Worm (Caenorhabditis elegans) whole organism, L1 larva: ENCODE data around the gene gpd-1.

Experiments used
- C04F5.9 ChIP-seq: sonication (generic microtip); optimal IDR thresholded peaks from 2 replicates; lab custom pipeline; 2016; ENCODE audit warnings: missing genetic modification characterization, missing compliant biosample characterization
- C16A3.4 ChIP-seq: fragments of 150-350 bp; optimal IDR thresholded peaks from 2 replicates; lab custom pipeline; 2014; ENCODE audit warnings: missing biosample characterization, missing genetic modification characterization
- C34B4.2 ChIP-seq: sonication (generic microtip); optimal IDR thresholded peaks from 2 replicates; lab custom pipeline; 2017; ENCODE audit warnings: mild to moderate bottlenecking, missing genetic modification characterization, missing compliant biosample characterization
- F16B12.6 ChIP-seq: fragments of 150-350 bp; optimal IDR thresholded peaks from 2 replicates; lab custom pipeline; 2014; ENCODE audit warnings: missing biosample characterization, missing genetic modification characterization
- Y116A8C.19 ChIP-seq: sonication (generic microtip); optimal IDR thresholded peaks from 2 replicates; lab custom pipeline; 2016; ENCODE audit warnings: missing compliant biosample characterization, missing genetic modification characterization, borderline replicate concordance
- aha-1 ChIP-seq: fragments of 150-350 bp; optimal IDR thresholded peaks from 2 replicates; lab custom pipeline; 2014; ENCODE audit warnings: missing biosample characterization, missing genetic modification characterization
- alr-1 ChIP-seq: fragments of 200-800 bp; sonication (Bioruptor generic); optimal IDR thresholded peaks from 2 replicates; lab custom pipeline; 2018; ENCODE audit warnings: borderline replicate concordance, mild to moderate bottlenecking, missing genetic modification characterization, missing compliant biosample characterization
- ceh-8 ChIP-seq: fragments of 200-800 bp; sonication (Bioruptor generic); optimal IDR thresholded peaks from 2 replicates; lab custom pipeline; 2018; ENCODE audit warnings: mild to moderate bottlenecking, missing genetic modification characterization, moderate library complexity, missing compliant biosample characterization
- ceh-82 ChIP-seq, 3 experiments: fragments of 150-350 bp in 1 of 3; sonication (generic microtip) in 2 of 3; optimal IDR thresholded peaks; 2 replicates each; lab custom pipeline; 2014 to 2017; ENCODE audit warnings: missing biosample characterization in 3 of 3, missing genetic modification characterization in 3 of 3
- ceh-90 ChIP-seq: sonication (generic microtip); optimal IDR thresholded peaks from 2 replicates; lab custom pipeline; 2016; ENCODE audit warnings: missing genetic modification characterization, missing compliant biosample characterization
- ces-1 ChIP-seq: fragments of 150-350 bp; optimal IDR thresholded peaks from 2 replicates; lab custom pipeline; 2014; ENCODE audit warnings: missing biosample characterization, missing genetic modification reagents, missing genetic modification characterization
- dpl-1 ChIP-seq, 3 experiments: fragments of 150-350 bp in 2 of 3; sonication (generic microtip) in 1 of 3; optimal IDR thresholded peaks; 2 replicates each; lab custom pipeline; 2014 to 2017; ENCODE audit warnings: missing biosample characterization in 3 of 3, missing genetic modification characterization in 3 of 3, missing genetic modification reagents in 3 of 3
- efl-3 ChIP-seq: fragments of 200-800 bp; sonication (Bioruptor generic); optimal IDR thresholded peaks from 2 replicates; lab custom pipeline; 2018; ENCODE audit warnings: mild to moderate bottlenecking, missing genetic modification characterization, missing compliant biosample characterization
- egl-27 ChIP-seq, 2 experiments: fragments of 150-350 bp in 1 of 2; sonication (generic microtip); optimal IDR thresholded peaks; 3 replicates each; lab custom pipeline; 2017 to 2018; ENCODE audit warnings: missing biosample characterization in 2 of 2, missing genetic modification characterization in 2 of 2, missing genetic modification reagents in 2 of 2
- ets-5 ChIP-seq: fragments of 200-800 bp; sonication (Bioruptor generic); IDR thresholded peaks from 2 replicates; pipeline ENCODE4 v1.3.6; 2022; ENCODE audit warnings: missing genetic modification characterization, missing compliant biosample characterization
- fos-1 ChIP-seq: fragments of 150-350 bp; optimal IDR thresholded peaks from 2 replicates; lab custom pipeline; 2014; ENCODE audit warnings: missing biosample characterization, missing genetic modification characterization
- grh-1 ChIP-seq: fragments of 200-800 bp; sonication (Bioruptor generic); IDR thresholded peaks from 2 replicates; pipeline ENCODE4 v1.3.6; 2022; ENCODE audit warnings: missing genetic modification reagents, missing genetic modification characterization, missing compliant biosample characterization
- hlh-4 ChIP-seq: sonication (generic microtip); optimal IDR thresholded peaks from 2 replicates; lab custom pipeline; 2016; ENCODE audit warnings: mild to moderate bottlenecking, missing genetic modification characterization, missing compliant biosample characterization
- irx-1 ChIP-seq: sonication (generic microtip); optimal IDR thresholded peaks from 2 replicates; lab custom pipeline; 2016; ENCODE audit warnings: missing genetic modification characterization, missing compliant biosample characterization
- lin-13 ChIP-seq: fragments of 150-350 bp; optimal IDR thresholded peaks from 2 replicates; lab custom pipeline; 2014; ENCODE audit warnings: missing biosample characterization, missing genetic modification reagents, missing genetic modification characterization
- lin-14 ChIP-seq: fragments of 200-800 bp; sonication (Bioruptor generic); optimal IDR thresholded peaks from 2 replicates; lab custom pipeline; 2018; ENCODE audit warnings: mild to moderate bottlenecking, missing genetic modification characterization, moderate library complexity, missing compliant biosample characterization
- lin-15B ChIP-seq: fragments of 150-350 bp; sonication (generic microtip); optimal IDR thresholded peaks from 3 replicates; lab custom pipeline; 2014; ENCODE audit warnings: missing biosample characterization, missing genetic modification characterization
- lir-3 ChIP-seq: sonication (generic microtip); optimal IDR thresholded peaks from 2 replicates; lab custom pipeline; 2016; ENCODE audit warnings: mild to moderate bottlenecking, missing genetic modification characterization, moderate library complexity, missing compliant biosample characterization; ENCODE audit not compliant: poor library complexity
- lsy-2 ChIP-seq, 2 experiments: fragments of 150-350 bp; optimal IDR thresholded peaks; 2 replicates each; lab custom pipeline; 2014; ENCODE audit warnings: missing biosample characterization in 2 of 2, missing genetic modification characterization in 2 of 2
- mab-9 ChIP-seq: fragments of 200-800 bp; sonication (Bioruptor generic); IDR thresholded peaks from 2 replicates; pipeline ENCODE4 v1.3.6; 2022; ENCODE audit warnings: missing genetic modification reagents, missing genetic modification characterization, missing compliant biosample characterization
- mdl-1 ChIP-seq, 2 experiments: fragments of 150-350 bp; optimal IDR thresholded peaks; 2 replicates each; lab custom pipeline; 2014 to 2017; ENCODE audit warnings: missing biosample characterization in 2 of 2, missing genetic modification characterization in 2 of 2, inconsistent platforms in 1 of 2
- mef-2 ChIP-seq: fragments of 150-350 bp; optimal IDR thresholded peaks from 2 replicates; lab custom pipeline; 2014; ENCODE audit warnings: missing biosample characterization, missing genetic modification characterization
- mep-1 ChIP-seq: fragments of 150-350 bp; optimal IDR thresholded peaks from 2 replicates; lab custom pipeline; 2014; ENCODE audit warnings: missing biosample characterization, missing genetic modification characterization
- nhr-11 ChIP-seq: fragments of 150-350 bp; optimal IDR thresholded peaks from 2 replicates; lab custom pipeline; 2014; ENCODE audit warnings: missing biosample characterization, missing genetic modification characterization
- nhr-12 ChIP-seq: sonication (generic microtip); optimal IDR thresholded peaks from 2 replicates; lab custom pipeline; 2017; ENCODE audit warnings: missing biosample characterization, missing genetic modification characterization
- nhr-19 ChIP-seq: fragments of 200-800 bp; sonication (Bioruptor generic); conservative IDR thresholded peaks from 2 replicates; pipeline ENCODE4 v1.3.6; 2022; ENCODE audit warnings: missing genetic modification characterization, missing compliant biosample characterization
- nhr-20 ChIP-seq: sonication (generic microtip); optimal IDR thresholded peaks from 2 replicates; lab custom pipeline; 2016; ENCODE audit warnings: mild to moderate bottlenecking, missing genetic modification characterization, missing compliant biosample characterization
- nhr-28 ChIP-seq: fragments of 150-350 bp; optimal IDR thresholded peaks from 2 replicates; lab custom pipeline; 2014; ENCODE audit warnings: missing biosample characterization, missing genetic modification characterization
- nhr-47 ChIP-seq: sonication (generic microtip); optimal IDR thresholded peaks from 2 replicates; lab custom pipeline; 2016; ENCODE audit warnings: mild to moderate bottlenecking, missing genetic modification characterization, moderate library complexity, missing compliant biosample characterization
- nhr-71 ChIP-seq: sonication (generic microtip); optimal IDR thresholded peaks from 2 replicates; lab custom pipeline; 2016; ENCODE audit warnings: mild to moderate bottlenecking, missing genetic modification characterization, moderate library complexity, missing compliant biosample characterization
- nhr-76 ChIP-seq: sonication (generic microtip); optimal IDR thresholded peaks from 2 replicates; lab custom pipeline; 2017; ENCODE audit warnings: missing biosample characterization, missing genetic modification characterization
- nhr-84 ChIP-seq: sonication (generic microtip); optimal IDR thresholded peaks from 2 replicates; lab custom pipeline; 2017; ENCODE audit warnings: missing biosample characterization, missing genetic modification characterization
- nhr-90 ChIP-seq: sonication (generic microtip); optimal IDR thresholded peaks from 2 replicates; lab custom pipeline; 2016; ENCODE audit warnings: mild to moderate bottlenecking, missing genetic modification characterization, missing compliant biosample characterization; ENCODE audit not compliant: poor library complexity
- pag-3 ChIP-seq: sonication (generic microtip); optimal IDR thresholded peaks from 2 replicates; lab custom pipeline; 2017; ENCODE audit warnings: missing genetic modification characterization, mild to moderate bottlenecking, missing compliant biosample characterization, antibody characterized with exemption, borderline replicate concordance; ENCODE audit not compliant: insufficient read depth
- pax-3 ChIP-seq: fragments of 200-800 bp; sonication (Bioruptor generic); optimal IDR thresholded peaks from 2 replicates; lab custom pipeline; 2018; ENCODE audit warnings: mild to moderate bottlenecking, missing genetic modification characterization, moderate library complexity, missing compliant biosample characterization
- rnt-1 ChIP-seq: sonication (generic microtip); optimal IDR thresholded peaks from 2 replicates; lab custom pipeline; 2016; ENCODE audit warnings: mild to moderate bottlenecking, missing genetic modification characterization, moderate library complexity, missing compliant biosample characterization
- skn-1 ChIP-seq: fragments of 150-350 bp; optimal IDR thresholded peaks from 2 replicates; lab custom pipeline; 2014; ENCODE audit warnings: missing biosample characterization, missing genetic modification characterization
- snpc-4 ChIP-seq: fragments of 150-350 bp; optimal IDR thresholded peaks from 2 replicates; lab custom pipeline; 2014; ENCODE audit warnings: missing biosample characterization, missing genetic modification characterization
- snu-23 ChIP-seq: sonication (generic microtip); optimal IDR thresholded peaks from 2 replicates; lab custom pipeline; 2016; ENCODE audit warnings: missing genetic modification characterization, missing compliant biosample characterization
- sox-4 ChIP-seq: sonication (generic microtip); optimal IDR thresholded peaks from 2 replicates; lab custom pipeline; 2016; ENCODE audit warnings: missing genetic modification characterization, missing compliant biosample characterization
- sptf-1 ChIP-seq: fragments of 150-350 bp; optimal IDR thresholded peaks from 2 replicates; lab custom pipeline; 2014; ENCODE audit warnings: missing biosample characterization, missing genetic modification characterization
- sup-37 ChIP-seq: fragments of 200-800 bp; sonication (Bioruptor generic); optimal IDR thresholded peaks from 2 replicates; lab custom pipeline; 2018; ENCODE audit warnings: mild to moderate bottlenecking, missing genetic modification characterization, missing compliant biosample characterization
- tlp-1 ChIP-seq: fragments of 150-350 bp; optimal IDR thresholded peaks from 2 replicates; lab custom pipeline; 2014; ENCODE audit warnings: missing biosample characterization, missing genetic modification characterization
- unc-130 ChIP-seq: fragments of 150-350 bp; optimal IDR thresholded peaks from 2 replicates; lab custom pipeline; 2017; ENCODE audit warnings: missing biosample characterization, missing genetic modification characterization, inconsistent platforms
- unc-62 ChIP-seq: fragments of 150-350 bp; optimal IDR thresholded peaks from 2 replicates; lab custom pipeline; 2014; ENCODE audit warnings: missing biosample characterization, missing genetic modification reagents, missing genetic modification characterization
- vab-15 ChIP-seq: sonication (generic microtip); optimal IDR thresholded peaks from 2 replicates; lab custom pipeline; 2017; ENCODE audit warnings: missing genotype, mild to moderate bottlenecking, missing genetic modification characterization, missing compliant biosample characterization
- ztf-11 ChIP-seq, 2 experiments: sonication (generic microtip); optimal IDR thresholded peaks; 2 replicates each; lab custom pipeline; 2016 to 2017; ENCODE audit warnings: missing genetic modification characterization in 2 of 2, missing biosample characterization in 1 of 2, missing compliant biosample characterization in 1 of 2
- ztf-4 ChIP-seq: fragments of 150-350 bp; optimal IDR thresholded peaks from 2 replicates; lab custom pipeline; 2014; ENCODE audit warnings: missing biosample characterization, missing genetic modification characterization

The gpd-1 gene

ce11 chrII:10382247-10382646 lies 11.7 kb upstream of the gpd-1 start:
- TF ChIP-seq C34B4.2 (tag; lab: Kevin White, UChicago) (no peak), aha-1 (tag; lab: Kevin White, UChicago) (no peak), ztf-11 (tag; optimal IDR thresholded peaks at IDR 0.05; lab: Kevin White, UChicago) (peak in 1 of 2 experiments; percentile 50), ceh-8 (no peak), Y116A8C.19 (no peak), unc-130 (tag; lab: Kevin White, UChicago) (no peak), fos-1 (peak; percentile 21), nhr-19 (peak; percentile 66), ces-1 (no peak), mep-1 (tag; lab: Kevin White, UChicago) (peak; percentile 42), sptf-1 (tag; lab: Kevin White, UChicago) (no peak), vab-15 (no peak), irx-1 (tag; lab: Kevin White, UChicago) (peak; percentile 22), unc-62 (GFP tag; lab: Kevin White, UChicago) (no peak), nhr-47 (tag; lab: Kevin White, UChicago) (peak; percentile 53), dpl-1 (GFP tag; optimal IDR thresholded peaks at IDR 0.05; lab: Kevin White, UChicago) (peak; percentile 15 to 27 (median 27)), lsy-2 (tag; optimal IDR thresholded peaks at IDR 0.05; lab: Kevin White, UChicago) (peak; percentile 11 to 65), hlh-4 (tag; lab: Kevin White, UChicago) (no peak), alr-1 (tag; lab: Kevin White, UChicago) (no peak), nhr-90 (tag; lab: Kevin White, UChicago) (peak; percentile 69), egl-27 (tag; optimal IDR thresholded peaks at IDR 0.05; lab: Kevin White, UChicago) (peak in 1 of 2 experiments; percentile 39), C16A3.4 (tag; lab: Kevin White, UChicago) (peak; percentile 27), lir-3 (tag; lab: Kevin White, UChicago) (peak; percentile 13), pag-3 (tag; lab: Kevin White, UChicago) (no peak), ceh-82 (tag; optimal IDR thresholded peaks at IDR 0.05; lab: Kevin White, UChicago) (peak in 2 of 3 experiments; percentile 30 to 49), rnt-1 (tag; lab: Kevin White, UChicago) (peak; percentile 60), snu-23 (GFP tag; lab: Kevin White, UChicago) (peak; percentile 70), snpc-4 (peak; percentile 11), sup-37 (no peak), F16B12.6 (no peak), mab-9 (no peak), lin-15B (tag; lab: Kevin White, UChicago) (no peak), nhr-71 (peak; percentile 64), pax-3 (tag; lab: Kevin White, UChicago) (no peak), nhr-28 (tag; lab: Kevin White, UChicago) (no peak), mef-2 (tag; lab: Kevin White, UChicago) (no peak), nhr-11 (tag; lab: Kevin White, UChicago) (no peak), tlp-1 (tag; lab: Kevin White, UChicago) (no peak), nhr-20 (peak; percentile 62), skn-1 (no peak), nhr-76 (tag; lab: Kevin White, UChicago) (no peak), lin-13 (peak; percentile 20), C04F5.9 (tag; lab: Kevin White, UChicago) (no peak), ztf-4 (no peak), lin-14 (GFP tag; lab: Kevin White, UChicago) (peak; percentile 91), efl-3 (peak; percentile 98), mdl-1 (tag; optimal IDR thresholded peaks at IDR 0.05; lab: Kevin White, UChicago) (peak in 1 of 2 experiments; percentile 62), ceh-90 (tag; lab: Kevin White, UChicago) (no peak), sox-4 (tag; lab: Kevin White, UChicago) (no peak), nhr-84 (tag; lab: Kevin White, UChicago) (no peak), nhr-12 (tag; lab: Kevin White, UChicago) (no peak), grh-1 (GFP tag; lab: Robert Waterston, UW) (peak; percentile 40; the same call in 1 of the 2 replicates), ets-5 (GFP tag; lab: Robert Waterston, UW) (no peak)
